Worm (Caenorhabditis elegans) whole organism, L4/young adult: ENCODE data around the gene dnj-11.

Experiments used
- W03F9.2 ChIP-seq: fragments of 150-350 bp; optimal IDR thresholded peaks from 2 replicates; lab custom pipeline; 2014; ENCODE audit warnings: missing biosample characterization, missing genetic modification characterization
- him-1 ChIP-seq: sonication (generic microtip); optimal IDR thresholded peaks from 2 replicates; lab custom pipeline; 2016; ENCODE audit warnings: missing genotype, missing genetic modification reagents, missing genetic modification characterization, missing compliant biosample characterization

DNA sequence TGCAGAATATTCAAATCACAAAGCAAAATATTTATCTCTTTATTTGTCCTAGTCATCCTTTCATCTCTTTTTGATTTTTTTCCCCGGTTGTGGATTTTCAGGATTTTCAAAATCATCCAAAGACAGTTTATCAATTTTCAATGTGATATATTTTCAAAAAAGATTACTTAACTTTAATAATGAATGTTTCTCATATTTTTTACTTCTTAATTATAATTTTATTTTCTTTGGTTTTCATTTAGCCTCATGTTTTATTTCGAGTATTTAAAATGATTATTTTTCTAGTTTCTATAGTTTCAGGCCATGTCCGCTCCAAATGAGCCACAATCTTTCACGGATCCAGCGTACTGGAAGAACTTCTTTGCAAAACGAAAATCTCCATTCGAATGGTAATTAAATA, 49.1 kb downstream of the dnj-11 start, which contains the start of gene metl-13:
- TF ChIP-seq W03F9.2 (tag; lab: Kevin White, UChicago) (no peak), him-1 (tag; lab: Kevin White, UChicago) (no peak)
